Fruit fly (Drosophila melanogaster): ENCODE measurements around the gene Ir94g.

DNA sequence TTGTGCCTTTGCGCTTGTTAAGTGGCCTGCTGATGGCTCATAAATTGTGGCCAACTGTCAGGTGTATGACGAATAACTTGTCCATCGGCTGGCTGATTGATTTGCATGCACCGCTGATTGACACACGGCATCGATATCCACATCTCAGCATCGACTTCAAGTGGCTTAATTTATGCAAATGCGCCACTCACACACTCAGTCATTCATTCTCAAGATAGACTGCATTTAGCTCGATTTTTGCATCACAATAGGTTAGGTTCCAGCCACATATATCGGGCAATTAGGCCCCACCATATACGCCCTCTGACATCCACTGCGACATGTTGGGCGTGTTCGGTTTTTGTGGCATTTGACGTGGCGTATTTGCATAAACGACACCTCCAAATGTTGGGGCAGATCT is 27.8 kb upstream of the Ir94g start:
- TF ChIP-seq Crg-1 (GFP tag; optimal IDR thresholded peaks at IDR 0.05) (no peak), cic (GFP tag; optimal IDR thresholded peaks at IDR 0.05) (no peak), Hr96 (GFP tag; optimal IDR thresholded peaks at IDR 0.05) (no peak), CG14711 (tag; optimal IDR thresholded peaks at IDR 0.05) (no peak), cnc (optimal IDR thresholded peaks at IDR 0.05) (no peak)
